Fruit fly (Drosophila melanogaster) whole organism, prepupa: ENCODE measurements around the gene CG7840.

Source experiments
- CG3919 ChIP-seq: fragments of 200-800 bp; sonication (Bioruptor generic); optimal IDR thresholded peaks from 3 replicates; lab custom pipeline; 2016; ENCODE audit warnings: missing biosample characterization, missing genetic modification characterization
- CG6854 ChIP-seq: fragments of 200-800 bp; sonication (Bioruptor generic); optimal IDR thresholded peaks from 2 replicates; lab custom pipeline; 2017; ENCODE audit warnings: missing biosample characterization, mild to moderate bottlenecking, missing genetic modification characterization
- Eip93F ChIP-seq: fragments of 200-800 bp; sonication (Bioruptor generic); optimal IDR thresholded peaks from 2 replicates; lab custom pipeline; 2016; ENCODE audit warnings: missing biosample characterization, mild to moderate bottlenecking, missing genetic modification characterization
- Hr39 ChIP-seq: fragments of 200-800 bp; sonication (Bioruptor generic); optimal IDR thresholded peaks from 2 replicates; lab custom pipeline; 2016; ENCODE audit warnings: missing biosample characterization, missing genetic modification characterization
- Lpt ChIP-seq: fragments of 200-800 bp; sonication (Bioruptor generic); optimal IDR thresholded peaks from 3 replicates; lab custom pipeline; 2016; ENCODE audit warnings: missing biosample characterization, missing genetic modification characterization
- OdsH ChIP-seq: fragments of 200-800 bp; sonication (Bioruptor generic); optimal IDR thresholded peaks from 3 replicates; lab custom pipeline; 2016; ENCODE audit warnings: missing biosample characterization, missing genetic modification characterization
- Smox ChIP-seq: fragments of 200-800 bp; sonication (Bioruptor generic); optimal IDR thresholded peaks from 3 replicates; lab custom pipeline; 2016; ENCODE audit warnings: missing biosample characterization, missing genetic modification characterization
- Sox15 ChIP-seq: fragments of 200-800 bp; sonication (Bioruptor generic); optimal IDR thresholded peaks from 3 replicates; lab custom pipeline; 2016; ENCODE audit warnings: missing biosample characterization, missing genetic modification characterization
- eg ChIP-seq: fragments of 200-800 bp; sonication (Bioruptor generic); IDR thresholded peaks from 3 replicates; pipeline ENCODE4 v1.3.6; 2022; ENCODE audit warnings: missing biosample characterization, missing genetic modification characterization
- fd59A ChIP-seq: fragments of 200-800 bp; sonication (Bioruptor generic); optimal IDR thresholded peaks from 2 replicates; lab custom pipeline; 2017; ENCODE audit warnings: missing biosample characterization, mild to moderate bottlenecking, missing genetic modification characterization, missing genetic modification reagents
- lz ChIP-seq: fragments of 200-800 bp; sonication (Bioruptor generic); optimal IDR thresholded peaks from 3 replicates; lab custom pipeline; 2016; ENCODE audit warnings: missing biosample characterization, missing genetic modification characterization
- topi ChIP-seq: fragments of 200-800 bp; sonication (Bioruptor generic); optimal IDR thresholded peaks from 3 replicates; lab custom pipeline; 2016; ENCODE audit warnings: missing biosample characterization, missing genetic modification characterization
- vri ChIP-seq: fragments of 200-800 bp; sonication (Bioruptor generic); optimal IDR thresholded peaks from 3 replicates; lab custom pipeline; 2016; ENCODE audit warnings: missing biosample characterization, mild to moderate bottlenecking, missing genetic modification characterization

DNA sequence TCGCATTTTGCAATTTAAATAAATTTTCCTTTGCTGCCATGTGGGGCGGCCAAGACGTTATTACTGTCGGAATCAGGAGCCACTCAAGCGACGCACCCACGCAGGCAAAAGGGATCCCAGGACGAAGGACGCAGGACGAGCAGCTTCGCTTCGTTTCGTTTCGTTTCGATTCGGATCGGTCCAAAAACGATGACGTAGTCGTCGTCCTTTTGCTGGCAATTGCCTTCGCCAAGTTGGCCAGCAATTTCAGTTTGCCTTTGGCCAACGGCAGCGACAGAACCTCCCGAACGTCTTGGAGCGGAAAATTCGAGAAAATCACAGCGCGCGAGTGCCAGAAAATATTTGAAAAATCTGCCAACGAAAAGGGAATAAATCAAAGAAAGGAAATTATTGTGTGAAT lies 32.7 kb downstream of the CG7840 start, which contains the start of gene witty:
- no peak for TF ChIP-seq CG6854
- no peak for TF ChIP-seq Lpt
- no peak for TF ChIP-seq vri
- TF ChIP-seq eg (GFP tag; lab: Robert Waterston, UW), result no peak
- TF ChIP-seq Smox (GFP tag; lab: Kevin White, UChicago), result no peak
- TF ChIP-seq fd59A, result no peak
- no peak for TF ChIP-seq Sox15 (GFP tag; lab: Kevin White, UChicago)
- TF ChIP-seq OdsH (GFP tag; lab: Kevin White, UChicago), result no peak
- TF ChIP-seq CG3919 (GFP tag; lab: Kevin White, UChicago), result no peak
- no peak for TF ChIP-seq lz (GFP tag; lab: Kevin White, UChicago)
- no peak for TF ChIP-seq topi (GFP tag; lab: Kevin White, UChicago)
- no peak for TF ChIP-seq Hr39
- no peak for TF ChIP-seq Eip93F (GFP tag; lab: Kevin White, UChicago)
